In the genomic region with DNA sequence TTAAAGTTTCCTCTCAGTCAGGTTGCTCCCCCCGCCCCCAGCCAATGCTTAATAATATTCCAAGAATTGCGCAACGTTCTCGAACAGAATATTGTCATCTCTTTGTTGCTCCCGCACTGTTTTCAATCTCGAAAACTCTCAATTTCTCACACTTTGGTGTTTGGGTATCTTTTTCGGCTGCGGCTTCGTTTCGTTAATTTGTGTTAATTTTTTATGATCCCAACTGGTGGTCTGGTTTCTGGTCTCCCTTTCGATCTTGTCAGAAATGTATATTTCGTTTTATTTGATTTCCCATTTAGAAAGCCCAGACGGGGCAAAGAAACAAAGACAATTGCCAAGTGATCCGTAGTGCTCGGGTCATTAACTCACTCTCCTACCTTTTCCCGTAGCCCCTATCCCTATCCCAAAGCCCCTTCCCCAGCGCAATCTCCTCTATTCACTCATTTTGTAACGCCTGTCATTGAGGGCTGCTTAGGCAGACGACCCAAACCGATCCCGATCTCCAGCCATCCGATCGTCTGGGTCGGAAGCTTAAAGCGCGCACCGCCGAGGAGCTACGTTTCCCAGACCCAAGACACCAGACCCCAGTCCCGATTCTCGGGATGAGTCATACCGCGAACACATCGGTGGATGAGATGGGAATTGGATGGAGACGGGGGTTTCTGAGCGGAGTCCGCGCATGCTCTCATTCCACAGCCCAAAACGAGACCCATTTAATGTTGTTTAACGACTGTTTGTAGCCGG, we compare ENCODE assay signal across 4 fruit fly cellular contexts.
TF ChIP-seq lines count a peak whose summit lies in the region.

No protein-coding gene starts in this region.

- TF ChIP-seq CTCF in whole organism, embryonic (GFP tag; optimal IDR thresholded peaks at IDR 0.05; lab: Kevin White, UChicago): no peak

TF ChIP-seq in whole organism, embryonic, 481 proteins besides CTCF, POLR2A, EP300 and RAD21 (continues in another document):
- no peak for TF ChIP-seq Fer2 (tag; optimal IDR thresholded peaks at IDR 0.05; lab: Kevin White, UChicago)
- no peak for TF ChIP-seq unpg (GFP tag; optimal IDR thresholded peaks at IDR 0.05; lab: Kevin White, UChicago)
- no peak for TF ChIP-seq gem (tag; optimal IDR thresholded peaks at IDR 0.05; lab: Kevin White, UChicago)
- peak; percentile 65 for TF ChIP-seq sens (GFP tag; lab: Kevin White, UChicago)
- TF ChIP-seq Myb (GFP tag; optimal IDR thresholded peaks at IDR 0.05; lab: Kevin White, UChicago): no peak
- no peak for TF ChIP-seq CG18011 (GFP tag; optimal IDR thresholded peaks at IDR 0.05; lab: Kevin White, UChicago)
- TF ChIP-seq onecut (GFP tag; IDR thresholded peaks at IDR 0.05; lab: Robert Waterston, UW): no peak
- TF ChIP-seq kay (GFP tag; optimal IDR thresholded peaks at IDR 0.05; lab: Kevin White, UChicago): peak; percentile 47
- TF ChIP-seq Vsx1 (GFP tag; optimal IDR thresholded peaks at IDR 0.05; lab: Kevin White, UChicago): no peak
- no peak for TF ChIP-seq dm (GFP tag; optimal IDR thresholded peaks at IDR 0.05; lab: Kevin White, UChicago)
- 0 out of 4 replicates have a peak, but pooled peaks have one; percentile 29 for TF ChIP-seq Dll (GFP tag; IDR thresholded peaks at IDR 0.05; lab: Robert Waterston, UW; ENCODE audit: partially characterized antibody)
- TF ChIP-seq chif (GFP tag; optimal IDR thresholded peaks at IDR 0.05; lab: Kevin White, UChicago): no peak
- TF ChIP-seq Med (GFP tag; lab: Kevin White, UChicago): peak; percentile 84
- TF ChIP-seq luna (GFP tag; optimal IDR thresholded peaks at IDR 0.05; lab: Kevin White, UChicago): no peak
- TF ChIP-seq Aef1 (GFP tag; IDR thresholded peaks at IDR 0.05; lab: Robert Waterston, UW): no peak
- no peak for TF ChIP-seq CG33557 (GFP tag; optimal IDR thresholded peaks at IDR 0.05; lab: Kevin White, UChicago)
- 0 out of 2 replicates have a peak, but pooled peaks have one; percentile 16 for TF ChIP-seq rib (GFP tag; IDR thresholded peaks at IDR 0.05; lab: Robert Waterston, UW)
- no peak for TF ChIP-seq so (GFP tag; IDR thresholded peaks at IDR 0.05; lab: Robert Waterston, UW)
- peak; percentile 66; the same call in 1 of the 3 replicates for TF ChIP-seq CG2199 (GFP tag; IDR thresholded peaks at IDR 0.05; lab: Robert Waterston, UW)
- TF ChIP-seq chinmo (GFP tag; IDR thresholded peaks at IDR 0.05; lab: Robert Waterston, UW; ENCODE audit: partially characterized antibody): 0 out of 4 replicates have a peak, but pooled peaks have one; percentile 23

TF ChIP-seq in whole organism, prepupa, 60 proteins besides CTCF, POLR2A, EP300 and RAD21:
- TF ChIP-seq Eip78C (GFP tag; lab: Kevin White, UChicago) (peak; percentile 60), CG6276 (GFP tag; optimal IDR thresholded peaks at IDR 0.05; lab: Kevin White, UChicago) (no peak)

TF ChIP-seq in whole organism, pupa, 21 proteins besides CTCF, POLR2A, EP300 and RAD21:
- TF ChIP-seq CG32121 (GFP tag; IDR thresholded peaks at IDR 0.05; lab: Robert Waterston, UW) (no peak), gl (tag; optimal IDR thresholded peaks at IDR 0.05; lab: Kevin White, UChicago) (no peak), CG13204 (GFP tag; optimal IDR thresholded peaks at IDR 0.05; lab: Kevin White, UChicago) (peak; percentile 27), EcR (GFP tag; optimal IDR thresholded peaks at IDR 0.05; lab: Kevin White, UChicago) (peak; percentile 61)

TF ChIP-seq in whole organism, wandering third instar larva, 38 proteins besides CTCF, POLR2A, EP300 and RAD21:
- TF ChIP-seq CG32264 (GFP tag; optimal IDR thresholded peaks at IDR 0.05; lab: Kevin White, UChicago) (no peak), Jra (GFP tag; optimal IDR thresholded peaks at IDR 0.05; lab: Kevin White, UChicago) (peak; percentile 76), Rel (GFP tag; optimal IDR thresholded peaks at IDR 0.05; lab: Kevin White, UChicago) (no peak), Rel (tag; optimal IDR thresholded peaks at IDR 0.05; lab: Kevin White, UChicago) (peak; percentile 60), Dif (GFP tag; optimal IDR thresholded peaks at IDR 0.05; lab: Kevin White, UChicago; ENCODE audit: partially characterized antibody) (peak; percentile 13), tai (GFP tag; optimal IDR thresholded peaks at IDR 0.05; lab: Kevin White, UChicago) (no peak), h (GFP tag; optimal IDR thresholded peaks at IDR 0.05; lab: Kevin White, UChicago) (no peak)
